Worm (Caenorhabditis elegans) whole organism, L2 larva: ENCODE measurements around the gene wrt-5.
A peak's percentile ranks its signal among the peaks of the same experiment; 100 is the strongest.

ENCODE experiments used
- C34F6.9 ChIP-seq: fragments of 150-350 bp; optimal IDR thresholded peaks from 2 replicates; lab custom pipeline; 2014; ENCODE audit warnings: missing biosample characterization, missing genetic modification characterization
- F13H6.1 ChIP-seq: sonication (generic microtip); optimal IDR thresholded peaks from 2 replicates; lab custom pipeline; 2016; ENCODE audit warnings: missing genetic modification characterization, missing compliant biosample characterization
- R02D3.7 ChIP-seq: fragments of 150-350 bp; optimal IDR thresholded peaks from 2 replicates; lab custom pipeline; 2014; ENCODE audit warnings: missing biosample characterization, missing genetic modification characterization
- Y55F3AM.14 ChIP-seq: fragments of 200-800 bp; sonication (Bioruptor generic); optimal IDR thresholded peaks from 2 replicates; lab custom pipeline; 2018; ENCODE audit warnings: mild to moderate bottlenecking, missing genetic modification characterization, missing compliant biosample characterization
- ZK546.5 ChIP-seq: sonication (generic microtip); optimal IDR thresholded peaks from 2 replicates; lab custom pipeline; 2017; ENCODE audit warnings: missing biosample characterization, missing genetic modification characterization
- alr-1 ChIP-seq: fragments of 150-350 bp; optimal IDR thresholded peaks from 2 replicates; lab custom pipeline; 2014; ENCODE audit warnings: missing biosample characterization, missing genetic modification characterization
- aly-2 ChIP-seq: fragments of 150-350 bp; optimal IDR thresholded peaks from 2 replicates; lab custom pipeline; 2014; ENCODE audit warnings: missing biosample characterization, missing genetic modification characterization
- ama-1 ChIP-seq: fragments of 150-350 bp; optimal IDR thresholded peaks from 2 replicates; lab custom pipeline; 2018; ENCODE audit warnings: inconsistent platforms
- blmp-1 ChIP-seq: sonication (generic microtip); optimal IDR thresholded peaks from 2 replicates; lab custom pipeline; 2017; ENCODE audit warnings: missing genetic modification characterization, mild to moderate bottlenecking, missing compliant biosample characterization, antibody characterized with exemption, moderate library complexity; ENCODE audit not compliant: insufficient read depth
- ceh-16 ChIP-seq: fragments of 150-350 bp; optimal IDR thresholded peaks from 2 replicates; lab custom pipeline; 2014; ENCODE audit warnings: missing biosample characterization, missing genetic modification characterization
- ceh-82 ChIP-seq: fragments of 150-350 bp; optimal IDR thresholded peaks from 2 replicates; lab custom pipeline; 2014; ENCODE audit warnings: missing biosample characterization, missing genetic modification characterization
- crh-2 ChIP-seq: sonication (generic microtip); optimal IDR thresholded peaks from 2 replicates; lab custom pipeline; 2017; ENCODE audit warnings: missing biosample characterization, missing genetic modification characterization
- elt-1 ChIP-seq: fragments of 150-350 bp; optimal IDR thresholded peaks from 2 replicates; lab custom pipeline; 2014; ENCODE audit warnings: missing biosample characterization, missing genetic modification characterization
- elt-3 ChIP-seq: sonication (generic microtip); optimal IDR thresholded peaks from 2 replicates; lab custom pipeline; 2017; ENCODE audit warnings: missing biosample characterization, missing genetic modification characterization
- fos-1 ChIP-seq: fragments of 150-350 bp; optimal IDR thresholded peaks from 2 replicates; lab custom pipeline; 2014; ENCODE audit warnings: missing biosample characterization, missing genetic modification characterization
- gmeb-1 ChIP-seq: fragments of 150-350 bp; optimal IDR thresholded peaks from 2 replicates; lab custom pipeline; 2014; ENCODE audit warnings: missing biosample characterization, missing genetic modification characterization
- lin-11 ChIP-seq: fragments of 150-350 bp; sonication (generic microtip); optimal IDR thresholded peaks from 2 replicates; lab custom pipeline; 2014; ENCODE audit warnings: missing biosample characterization, missing genetic modification characterization, inconsistent platforms, mixed read lengths
- lin-13 ChIP-seq: fragments of 150-350 bp; optimal IDR thresholded peaks from 2 replicates; lab custom pipeline; 2014; ENCODE audit warnings: missing biosample characterization, missing genetic modification reagents, missing genetic modification characterization
- lin-39 ChIP-seq: fragments of 150-350 bp; optimal IDR thresholded peaks from 2 replicates; lab custom pipeline; 2014; ENCODE audit warnings: missing biosample characterization, missing genetic modification reagents, missing genetic modification characterization
- lsy-2 ChIP-seq, 2 experiments: fragments of 150-350 bp in 1 of 2; sonication (generic microtip) in 1 of 2; optimal IDR thresholded peaks; 2 replicates each; lab custom pipeline; 2014 to 2017; ENCODE audit warnings: missing biosample characterization in 2 of 2, missing genetic modification characterization in 2 of 2
- mab-5 ChIP-seq: fragments of 150-350 bp; optimal IDR thresholded peaks from 2 replicates; lab custom pipeline; 2014; ENCODE audit warnings: missing biosample characterization, missing genetic modification characterization
- mbf-1 ChIP-seq: sonication (generic microtip); optimal IDR thresholded peaks from 2 replicates; lab custom pipeline; 2017; ENCODE audit warnings: missing biosample characterization, missing genetic modification characterization
- mdl-1 ChIP-seq, 2 experiments: fragments of 150-350 bp in 1 of 2; sonication (generic microtip) in 1 of 2; optimal IDR thresholded peaks; 2 replicates each; lab custom pipeline; 2017; ENCODE audit warnings: missing biosample characterization in 2 of 2, missing genetic modification characterization in 2 of 2
- nhr-10 ChIP-seq: sonication (generic microtip); optimal IDR thresholded peaks from 2 replicates; lab custom pipeline; 2017; ENCODE audit warnings: missing biosample characterization, missing genetic modification characterization
- nhr-11 ChIP-seq: fragments of 150-350 bp; optimal IDR thresholded peaks from 2 replicates; lab custom pipeline; 2014; ENCODE audit warnings: missing biosample characterization, missing genetic modification characterization
- nhr-12 ChIP-seq: fragments of 150-350 bp; optimal IDR thresholded peaks from 2 replicates; lab custom pipeline; 2014; ENCODE audit warnings: missing biosample characterization, missing genetic modification characterization
- nhr-21 ChIP-seq: fragments of 150-350 bp; optimal IDR thresholded peaks from 2 replicates; lab custom pipeline; 2014; ENCODE audit warnings: missing biosample characterization, missing genetic modification characterization
- nhr-23 ChIP-seq: fragments of 150-350 bp; optimal IDR thresholded peaks from 2 replicates; lab custom pipeline; 2014; ENCODE audit warnings: missing biosample characterization, missing genetic modification reagents, missing genetic modification characterization
- nhr-237 ChIP-seq: fragments of 150-350 bp; optimal IDR thresholded peaks from 2 replicates; lab custom pipeline; 2014; ENCODE audit warnings: missing biosample characterization, missing genetic modification characterization
- nhr-25 ChIP-seq: fragments of 150-350 bp; sonication (generic microtip); optimal IDR thresholded peaks from 3 replicates; lab custom pipeline; 2014; ENCODE audit warnings: missing biosample characterization, missing genetic modification characterization
- nhr-6 ChIP-seq: fragments of 150-350 bp; optimal IDR thresholded peaks from 2 replicates; lab custom pipeline; 2014; ENCODE audit warnings: missing biosample characterization, missing genetic modification characterization
- nhr-77 ChIP-seq: fragments of 150-350 bp; optimal IDR thresholded peaks from 2 replicates; lab custom pipeline; 2014; ENCODE audit warnings: missing biosample characterization, missing genetic modification characterization
- sma-3 ChIP-seq: sonication (generic microtip); optimal IDR thresholded peaks from 2 replicates; lab custom pipeline; 2016; ENCODE audit warnings: missing genetic modification reagents, missing genetic modification characterization, missing compliant biosample characterization
- snpc-4 ChIP-seq: fragments of 150-350 bp; optimal IDR thresholded peaks from 2 replicates; lab custom pipeline; 2014; ENCODE audit warnings: missing biosample characterization, missing genetic modification characterization
- unc-39 ChIP-seq: fragments of 150-350 bp; optimal IDR thresholded peaks from 2 replicates; lab custom pipeline; 2014; ENCODE audit warnings: missing biosample characterization, missing genetic modification characterization
- unc-55 ChIP-seq: fragments of 150-350 bp; sonication (generic microtip); optimal IDR thresholded peaks from 3 replicates; lab custom pipeline; 2014; ENCODE audit warnings: missing biosample characterization, missing genetic modification reagents, missing genetic modification characterization
- zag-1 ChIP-seq: fragments of 150-350 bp; optimal IDR thresholded peaks from 2 replicates; lab custom pipeline; 2014; ENCODE audit warnings: missing biosample characterization, missing genetic modification characterization
- ztf-1 ChIP-seq: fragments of 200-800 bp; sonication (Bioruptor generic); conservative IDR thresholded peaks from 2 replicates; pipeline ENCODE4 v1.3.6; 2022; ENCODE audit warnings: missing genetic modification characterization, missing compliant biosample characterization

The wrt-5 gene

DNA sequence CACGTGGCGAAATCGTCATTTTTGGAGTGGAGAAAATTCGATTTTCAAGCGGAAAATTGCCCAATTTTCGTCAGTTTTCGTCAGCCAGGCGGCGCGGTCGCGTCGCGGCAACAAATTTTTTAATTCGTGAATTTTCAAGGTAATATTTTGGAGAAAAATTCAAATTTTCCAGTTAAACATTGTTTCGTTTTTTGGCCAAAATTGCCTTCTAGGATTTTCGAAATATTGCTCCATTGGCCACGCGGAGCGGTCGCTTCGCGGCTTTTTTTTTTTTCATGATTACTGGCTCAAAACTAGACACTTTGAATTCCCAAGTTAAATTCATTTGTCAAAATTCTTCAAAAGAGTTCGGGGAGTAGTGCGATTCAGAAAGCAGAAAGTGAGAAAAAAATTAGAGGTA lies 3.8 kb downstream of the wrt-5 start:
- TF ChIP-seq elt-1 (tag; lab: Kevin White, UChicago) (no peak), gmeb-1 (tag; lab: Kevin White, UChicago) (no peak), mbf-1 (tag; lab: Kevin White, UChicago) (no peak), nhr-12 (tag; lab: Kevin White, UChicago) (no peak), nhr-6 (tag; lab: Kevin White, UChicago) (no peak), nhr-25 (tag; lab: Kevin White, UChicago) (no peak), nhr-237 (tag; lab: Kevin White, UChicago) (no peak), nhr-77 (no peak), R02D3.7 (tag; lab: Kevin White, UChicago) (no peak), ZK546.5 (tag; lab: Kevin White, UChicago) (no peak), nhr-11 (tag; lab: Kevin White, UChicago) (no peak), Y55F3AM.14 (GFP tag; lab: Kevin White, UChicago) (no peak), crh-2 (tag; lab: Kevin White, UChicago) (no peak), lin-11 (no peak), nhr-23 (no peak), lsy-2 (tag; optimal IDR thresholded peaks at IDR 0.05; lab: Kevin White, UChicago) (no peak), alr-1 (tag; lab: Kevin White, UChicago) (no peak), ztf-1 (GFP tag; lab: Robert Waterston, UW) (no peak)

DNA sequence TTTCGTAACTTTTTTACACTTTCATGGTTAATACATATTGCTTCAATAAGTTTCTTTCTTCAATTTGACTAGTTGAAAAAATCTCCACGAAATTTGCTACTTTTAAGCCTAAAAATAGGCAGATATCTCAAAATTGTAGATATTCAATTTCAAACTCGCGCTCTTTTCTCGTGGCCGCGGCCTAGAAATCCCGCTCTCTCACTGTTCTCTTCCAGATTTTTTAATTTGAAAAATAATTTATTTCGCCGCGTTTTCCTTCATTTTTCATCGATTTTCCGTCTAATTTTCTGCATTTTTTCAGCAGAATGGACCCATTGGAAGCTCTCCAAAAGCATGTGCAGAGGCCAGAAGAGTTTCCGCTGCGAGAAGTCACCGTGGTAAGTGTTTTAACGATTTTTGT lies 9.2 kb downstream of the wrt-5 start, which contains the start of gene cdc-73:
cdc-73 (plus strand) TSS at position 302 of the 400 bp plus-strand sequence.
- TF ChIP-seq crh-2 (tag; lab: Kevin White, UChicago) (no peak), fos-1 (tag; lab: Kevin White, UChicago) (no peak), lsy-2 (tag; optimal IDR thresholded peaks at IDR 0.05; lab: Kevin White, UChicago) (peak; percentile 6 to 63), ceh-16 (tag; lab: Kevin White, UChicago) (no peak), nhr-11 (tag; lab: Kevin White, UChicago) (no peak), gmeb-1 (tag; lab: Kevin White, UChicago) (peak; percentile 89), nhr-237 (tag; lab: Kevin White, UChicago) (no peak), unc-55 (GFP tag; lab: Kevin White, UChicago) (peak; percentile 58), snpc-4 (tag; lab: Kevin White, UChicago) (peak; percentile 5), nhr-25 (tag; lab: Kevin White, UChicago) (no peak), ama-1 (lab: Kevin White, UChicago) (no peak), elt-3 (tag; lab: Kevin White, UChicago) (no peak), aly-2 (tag; lab: Kevin White, UChicago) (no peak), Y55F3AM.14 (GFP tag; lab: Kevin White, UChicago) (no peak), ZK546.5 (tag; lab: Kevin White, UChicago) (no peak), F13H6.1 (tag; lab: Kevin White, UChicago) (peak; percentile 20), alr-1 (tag; lab: Kevin White, UChicago) (no peak), mab-5 (peak; percentile 17), mbf-1 (tag; lab: Kevin White, UChicago) (no peak), unc-39 (tag; lab: Kevin White, UChicago) (no peak), blmp-1 (tag; lab: Kevin White, UChicago) (no peak), mdl-1 (tag; optimal IDR thresholded peaks at IDR 0.05; lab: Kevin White, UChicago) (no peak), nhr-21 (no peak), lin-13 (GFP tag; lab: Kevin White, UChicago) (no peak), nhr-10 (tag; lab: Kevin White, UChicago) (no peak), lin-39 (tag; lab: Kevin White, UChicago) (no peak), sma-3 (GFP tag; lab: Kevin White, UChicago) (peak; percentile 22), C34F6.9 (tag; lab: Kevin White, UChicago) (peak; percentile 37), ztf-1 (GFP tag; lab: Robert Waterston, UW) (no peak), elt-1 (tag; lab: Kevin White, UChicago) (no peak), zag-1 (tag; lab: Kevin White, UChicago) (no peak), ceh-82 (tag; lab: Kevin White, UChicago) (no peak)

DNA sequence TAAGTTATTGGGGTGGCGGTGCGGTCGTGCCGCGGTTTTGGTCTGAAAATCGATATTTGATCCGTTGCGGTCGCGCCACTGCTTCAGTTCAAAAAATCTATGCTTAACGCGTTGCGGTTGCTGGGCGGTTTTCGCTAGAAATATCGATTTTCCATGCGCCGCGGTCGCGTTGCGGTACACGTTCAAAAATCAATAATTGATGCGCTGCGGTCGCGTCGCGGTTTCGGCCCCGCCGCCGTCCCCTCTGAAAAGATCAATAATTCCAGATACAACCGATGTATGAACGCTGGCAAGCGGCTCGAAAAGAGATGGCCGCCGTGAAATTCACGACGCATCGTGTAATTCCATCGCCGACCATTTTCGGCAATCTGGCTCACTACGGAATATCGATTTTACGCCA lies 10.4 kb downstream of the wrt-5 start:
- TF ChIP-seq lin-11 (no peak), nhr-21 (no peak)
- TF ChIP-seq, all 48 proteins: peak for 0
